Worm (Caenorhabditis elegans): Measurements from ENCODE around the gene W03A5.6.

Gene W03A5.6

ce11 chrIII:5413680-5414079 lies 26.8 kb downstream of the W03A5.6 start, which contains the start of gene grl-22:
grl-22 (minus strand) TSS chrIII:5414011.
- TF ChIP-seq daf-8 (GFP tag; IDR thresholded peaks at IDR 0.05) (no peak), dmd-9 (GFP tag; IDR thresholded peaks at IDR 0.05) (0 out of 2 replicates have a peak, but pooled peaks have one; percentile 18), daf-19 (GFP tag; conservative IDR thresholded peaks at IDR 0.05) (no peak), set-16 (GFP tag; IDR thresholded peaks at IDR 0.05) (peak; percentile 87), lsy-2 (tag; optimal IDR thresholded peaks at IDR 0.05) (no peak), unc-62 (GFP tag; optimal IDR thresholded peaks at IDR 0.05 in 1 of 2) (peak in 1 of 2 experiments; percentile 42), unc-62 (tag; optimal IDR thresholded peaks at IDR 0.05) (no peak), egl-43 (GFP tag; IDR thresholded peaks at IDR 0.05) (peak; percentile 45; the same call in 1 of the 2 replicates), vab-7 (GFP tag; IDR thresholded peaks at IDR 0.05) (no peak), F26F4.8 (GFP tag; conservative IDR thresholded peaks at IDR 0.05) (no peak)

- TF ChIP-seq nhr-237 (tag; optimal IDR thresholded peaks at IDR 0.05) = no peak
- TF ChIP-seq aha-1 (tag) = peak; percentile 59
Measured at ce11 chrIII:5407588-5407987, 32.9 kb downstream of the W03A5.6 start, which contains the start of gene W03A5.1. W03A5.1 (plus strand) TSS chrIII:5407888.

- TF ChIP-seq aha-1 (tag) (peak; percentile 17), zfp-3 (GFP tag; conservative IDR thresholded peaks at IDR 0.05) (no peak), unc-62 (GFP tag; optimal IDR thresholded peaks at IDR 0.05 in 1 of 2) (peak in 1 of 2 experiments; percentile 51), unc-62 (tag; optimal IDR thresholded peaks at IDR 0.05) (no peak)
Measured at ce11 chrIII:5407060-5407459, 33.4 kb downstream of the W03A5.6 start.

- no peak for TF ChIP-seq lim-7 (GFP tag; IDR thresholded peaks at IDR 0.05)
- TF ChIP-seq aha-1 (tag) = peak; percentile 28
- no peak for TF ChIP-seq mxl-2 (GFP tag; conservative IDR thresholded peaks at IDR 0.05)
- no peak for TF ChIP-seq dpl-1 (GFP tag; optimal IDR thresholded peaks at IDR 0.05)
Measured at ce11 chrIII:5406314-5406713, 34.1 kb downstream of the W03A5.6 start.

ce11 chrIII:5405628-5406084 lies 34.8 kb downstream of the W03A5.6 start, which contains the start of the genes W03A5.2 and Y32H12A.8:
W03A5.2 (plus strand) TSS chrIII:5406034.
Y32H12A.8 (minus strand) TSS chrIII:5406037.
- TF ChIP-seq lin-38 (GFP tag; IDR thresholded peaks at IDR 0.05) = peak; percentile 75
- TF ChIP-seq lsy-2 (tag; optimal IDR thresholded peaks at IDR 0.05) = peak in 1 of 2 experiments; percentile 57
- TF ChIP-seq dpl-1 (GFP tag; optimal IDR thresholded peaks at IDR 0.05) = peak; percentile 75
- TF ChIP-seq egl-43 (GFP tag; IDR thresholded peaks at IDR 0.05) = no peak
- no peak for TF ChIP-seq egl-27 (tag; optimal IDR thresholded peaks at IDR 0.05)
- TF ChIP-seq aha-1 (tag) = peak; percentile 42
- peak; percentile 55 for TF ChIP-seq nhr-6 (tag; optimal IDR thresholded peaks at IDR 0.05)
- TF ChIP-seq dve-1 (tag; optimal IDR thresholded peaks at IDR 0.05; ENCODE audit: insufficient read depth) = peak; percentile 11
- TF ChIP-seq hlh-30 (tag; optimal IDR thresholded peaks at IDR 0.05; ENCODE audit: insufficient read depth) = peak; percentile 56
- no peak for TF ChIP-seq ceh-32 (tag; optimal IDR thresholded peaks at IDR 0.05; ENCODE audit: poor library complexity)
- TF ChIP-seq pqm-1 (tag; optimal IDR thresholded peaks at IDR 0.05) = peak; percentile 16
- TF ChIP-seq daf-16 (GFP tag; optimal IDR thresholded peaks at IDR 0.05) = no peak
- peak; percentile 35 for TF ChIP-seq daf-16 (tag; optimal IDR thresholded peaks at IDR 0.05)

- TF ChIP-seq unc-62 (GFP tag; optimal IDR thresholded peaks at IDR 0.05 in 1 of 2) (peak in 1 of 2 experiments; percentile 85), unc-62 (tag; optimal IDR thresholded peaks at IDR 0.05) (no peak), unc-39 (tag; optimal IDR thresholded peaks at IDR 0.05) (no peak)
Measured at ce11 chrIII:5404998-5405397, 35.4 kb downstream of the W03A5.6 start.

ce11 chrIII:5402419-5402818 lies 38.0 kb downstream of the W03A5.6 start:
- TF ChIP-seq Y105C5A.15 (GFP tag; IDR thresholded peaks at IDR 0.05) = no peak
- TF ChIP-seq ceh-44 (GFP tag; IDR thresholded peaks at IDR 0.05) = no peak
- no peak for TF ChIP-seq lin-29 (GFP tag; IDR thresholded peaks at IDR 0.05)
- TF ChIP-seq lin-39 (tag; optimal IDR thresholded peaks at IDR 0.05) = no peak
- no peak for TF ChIP-seq fkh-10 (GFP tag; optimal IDR thresholded peaks at IDR 0.05)
- TF ChIP-seq mep-1 (tag; optimal IDR thresholded peaks at IDR 0.05) = no peak
- TF ChIP-seq nhr-6 (tag; optimal IDR thresholded peaks at IDR 0.05) = no peak
- no peak for TF ChIP-seq dmd-8 (GFP tag; IDR thresholded peaks at IDR 0.05)
- TF ChIP-seq ztf-7 (tag; optimal IDR thresholded peaks at IDR 0.05) = no peak
- no peak for TF ChIP-seq aly-2 (tag; optimal IDR thresholded peaks at IDR 0.05)
- TF ChIP-seq zfp-2 (tag; optimal IDR thresholded peaks at IDR 0.05) = no peak
- no peak for TF ChIP-seq nhr-237 (tag; optimal IDR thresholded peaks at IDR 0.05)
- no peak for TF ChIP-seq mxl-3 (GFP tag; optimal IDR thresholded peaks at IDR 0.05)
